Worm (Caenorhabditis elegans) whole organism, L4/young adult: ENCODE data around the gene srw-117.

Experiments used
- W03F9.2 ChIP-seq: fragments of 150-350 bp; optimal IDR thresholded peaks from 2 replicates; lab custom pipeline; 2014; ENCODE audit warnings: missing biosample characterization, missing genetic modification characterization
- dao-5 ChIP-seq: sonication (generic microtip); optimal IDR thresholded peaks from 2 replicates; lab custom pipeline; 2016; ENCODE audit warnings: missing genotype, missing genetic modification characterization, moderate library complexity, missing compliant biosample characterization
- him-1 ChIP-seq: sonication (generic microtip); optimal IDR thresholded peaks from 2 replicates; lab custom pipeline; 2016; ENCODE audit warnings: missing genotype, missing genetic modification reagents, missing genetic modification characterization, missing compliant biosample characterization

ce11 chrV:2945602-2946001 is 37.6 kb downstream of the srw-117 start, which contains the start of gene srh-87:
- no peak for TF ChIP-seq W03F9.2 (tag; lab: Kevin White, UChicago)
- TF ChIP-seq dao-5 (tag; lab: Kevin White, UChicago), result no peak
- no peak for TF ChIP-seq him-1
